Worm (Caenorhabditis elegans): ENCODE measurements around the gene tin-9.1.

The tin-9.1 gene

DNA sequence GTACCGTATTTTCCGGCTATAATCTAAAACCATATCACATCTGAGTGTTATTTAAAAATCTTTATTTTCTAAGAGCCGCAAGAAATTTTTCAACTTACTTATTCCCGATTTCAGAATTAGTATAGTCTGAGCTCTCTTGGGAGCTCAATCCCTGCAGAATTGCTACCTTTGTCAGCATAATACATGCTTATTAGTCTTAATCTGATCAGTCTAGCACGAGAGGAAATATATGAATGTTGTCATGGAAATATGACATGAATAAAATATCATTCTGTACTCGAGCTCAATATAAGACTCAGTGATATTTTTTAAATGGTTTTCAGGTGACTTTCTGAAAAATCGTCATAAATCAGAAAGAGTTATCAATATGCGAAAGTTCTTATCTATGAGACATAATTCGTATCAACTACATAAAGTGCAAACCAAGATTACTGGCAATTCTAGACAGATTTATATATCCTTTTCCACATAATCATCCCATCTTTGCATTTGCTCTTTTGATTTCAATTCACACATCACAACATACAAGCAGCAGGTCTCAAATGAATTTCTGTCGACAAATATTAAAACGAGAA lies 1.0 kb upstream of the tin-9.1 start:
- TF ChIP-seq zip-4 (GFP tag; optimal IDR thresholded peaks at IDR 0.05) (no peak), ceh-88 (GFP tag; IDR thresholded peaks at IDR 0.05) (no peak), nhr-47 (tag; optimal IDR thresholded peaks at IDR 0.05) (peak; percentile 24), dsc-1 (tag; optimal IDR thresholded peaks at IDR 0.05) (peak; percentile 83), ceh-8 (GFP tag; optimal IDR thresholded peaks at IDR 0.05) (peak; percentile 51), fkh-8 (tag; optimal IDR thresholded peaks at IDR 0.05) (peak; percentile 73), unc-98 (GFP tag; IDR thresholded peaks at IDR 0.05) (no peak), nhr-71 (tag; optimal IDR thresholded peaks at IDR 0.05) (peak; percentile 9)

DNA sequence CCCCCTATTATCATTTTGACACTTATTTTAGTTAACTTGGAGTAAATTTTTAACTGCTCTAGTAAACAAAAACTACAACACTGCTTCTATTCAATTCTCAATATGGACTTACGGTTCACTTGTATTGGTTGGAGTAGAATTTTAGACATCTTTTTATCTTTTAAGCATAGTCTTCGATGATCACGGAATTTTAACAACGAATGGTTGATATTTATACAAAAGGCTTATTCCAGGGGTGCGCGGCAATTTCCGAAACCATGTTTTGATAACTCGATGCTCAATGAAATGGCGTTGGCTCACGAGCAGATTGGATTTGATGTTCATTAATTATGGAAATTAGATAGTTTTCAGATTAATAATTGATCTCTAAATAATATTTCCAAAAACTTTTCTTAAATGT lies 972 bp downstream of the tin-9.1 start:
- TF ChIP-seq C34B4.2 (tag; optimal IDR thresholded peaks at IDR 0.05): no peak
- no peak for TF ChIP-seq unc-30 (tag; optimal IDR thresholded peaks at IDR 0.05)
- no peak for TF ChIP-seq vab-15 (tag; optimal IDR thresholded peaks at IDR 0.05)
- no peak for TF ChIP-seq mef-2 (tag; optimal IDR thresholded peaks at IDR 0.05)
- no peak for TF ChIP-seq lin-39 (tag; optimal IDR thresholded peaks at IDR 0.05)
- TF ChIP-seq snpc-4 (tag; optimal IDR thresholded peaks at IDR 0.05): no peak
- TF ChIP-seq sup-37 (GFP tag; optimal IDR thresholded peaks at IDR 0.05): no peak
- no peak for TF ChIP-seq C04F5.9 (tag; optimal IDR thresholded peaks at IDR 0.05)
- no peak for TF ChIP-seq elt-2 (tag; optimal IDR thresholded peaks at IDR 0.05)
- TF ChIP-seq ceh-90 (tag; optimal IDR thresholded peaks at IDR 0.05): no peak
- no peak for TF ChIP-seq irx-1 (tag; optimal IDR thresholded peaks at IDR 0.05)
- TF ChIP-seq unc-86 (tag; optimal IDR thresholded peaks at IDR 0.05): no peak
- no peak for TF ChIP-seq ces-1 (GFP tag; optimal IDR thresholded peaks at IDR 0.05)
- no peak for TF ChIP-seq fkh-4 (tag; optimal IDR thresholded peaks at IDR 0.05; ENCODE audit: borderline replicate concordance)
- TF ChIP-seq tlp-1 (tag; optimal IDR thresholded peaks at IDR 0.05): no peak

DNA sequence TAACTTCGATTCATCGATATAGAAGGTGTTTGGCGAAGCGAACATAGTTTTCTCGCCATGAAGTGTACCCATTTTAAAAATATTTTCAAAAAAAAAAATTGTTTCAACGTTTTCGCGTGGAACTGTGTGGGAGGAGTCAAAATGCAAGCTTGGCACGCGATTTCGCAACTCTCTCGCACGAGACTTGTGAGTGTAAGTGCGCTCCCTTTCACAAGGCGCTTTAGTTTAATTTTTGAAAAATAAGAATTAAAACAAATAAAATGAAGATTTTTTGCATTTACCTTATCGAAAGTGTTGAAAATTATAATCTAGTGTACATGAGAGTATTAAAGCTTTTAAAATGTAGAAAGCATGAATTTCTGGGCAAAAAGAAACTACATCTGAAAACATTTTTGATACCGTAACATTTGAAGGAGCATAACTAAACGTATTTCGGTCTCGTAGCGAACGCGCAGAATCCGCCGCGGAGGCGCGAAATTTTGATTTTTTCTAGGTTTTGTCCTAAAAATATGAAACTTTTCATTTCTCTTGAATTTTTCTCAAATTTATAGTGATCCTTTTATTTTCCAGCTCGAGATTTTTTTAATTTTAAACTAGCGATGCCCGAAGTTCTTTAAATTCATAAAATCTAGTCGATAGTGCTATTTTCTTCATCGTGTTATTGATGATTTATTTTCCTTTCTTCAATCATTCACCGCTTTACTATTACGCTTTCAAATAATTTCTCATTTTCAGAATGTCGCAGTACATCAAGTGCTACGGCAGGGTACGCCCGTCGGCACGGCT lies 4.7 kb downstream of the tin-9.1 start, which contains the start of the genes cogc-2 and klp-18:
Gene cogc-2 (minus strand): TSS at position 105 of the 786 bp plus-strand sequence.
Gene klp-18 (plus strand): TSS at position 736 of the 786 bp plus-strand sequence.
- TF ChIP-seq tlp-1 (tag; optimal IDR thresholded peaks at IDR 0.05): no peak
- TF ChIP-seq nhr-12 (tag; optimal IDR thresholded peaks at IDR 0.05): no peak
- TF ChIP-seq elt-2 (tag; optimal IDR thresholded peaks at IDR 0.05): peak; percentile 50
- TF ChIP-seq pqm-1 (tag; optimal IDR thresholded peaks at IDR 0.05): no peak
- peak; percentile 87 to 91 for TF ChIP-seq lsy-2 (tag; optimal IDR thresholded peaks at IDR 0.05)
- no peak for TF ChIP-seq ets-5 (GFP tag; IDR thresholded peaks at IDR 0.05)
- peak; percentile 91 to 96 (median 95) for TF ChIP-seq dpl-1 (GFP tag; optimal IDR thresholded peaks at IDR 0.05)
- peak; percentile 85 for TF ChIP-seq nhr-90 (tag; optimal IDR thresholded peaks at IDR 0.05; ENCODE audit: poor library complexity)
- peak; percentile 45 for TF ChIP-seq ceh-8 (GFP tag; optimal IDR thresholded peaks at IDR 0.05)
- TF ChIP-seq isw-1 (GFP tag; IDR thresholded peaks at IDR 0.05): peak; percentile 73
- peak; percentile 60; the same call in 1 of the 2 replicates for TF ChIP-seq ceh-88 (GFP tag; IDR thresholded peaks at IDR 0.05)
- peak; percentile 63 for TF ChIP-seq hpl-2 (GFP tag; optimal IDR thresholded peaks at IDR 0.05)
- TF ChIP-seq nhr-84 (tag; optimal IDR thresholded peaks at IDR 0.05): no peak
- TF ChIP-seq F16B12.6 (tag; optimal IDR thresholded peaks at IDR 0.05): peak; percentile 50
- TF ChIP-seq lin-35 (GFP tag; optimal IDR thresholded peaks at IDR 0.05): peak; percentile 95 to 99
- TF ChIP-seq swsn-7 (tag; optimal IDR thresholded peaks at IDR 0.05): peak; percentile 83
- TF ChIP-seq pax-3 (tag; optimal IDR thresholded peaks at IDR 0.05): peak; percentile 32
- peak; percentile 75 for TF ChIP-seq lin-15B (tag; optimal IDR thresholded peaks at IDR 0.05)
- no peak for TF ChIP-seq unc-30 (tag; optimal IDR thresholded peaks at IDR 0.05)
- peak; percentile 83 for TF ChIP-seq lin-14 (GFP tag; optimal IDR thresholded peaks at IDR 0.05)
- TF ChIP-seq irx-1 (tag; optimal IDR thresholded peaks at IDR 0.05): peak; percentile 71
- peak; percentile 94 for TF ChIP-seq C16A3.4 (tag; optimal IDR thresholded peaks at IDR 0.05)
- peak; percentile 93 for TF ChIP-seq rnt-1 (tag; optimal IDR thresholded peaks at IDR 0.05)
- TF ChIP-seq lin-13 (GFP tag; optimal IDR thresholded peaks at IDR 0.05): peak; percentile 70
- peak; percentile 63 to 86 (median 75) for TF ChIP-seq ceh-82 (tag; optimal IDR thresholded peaks at IDR 0.05)
- TF ChIP-seq alr-1 (tag; optimal IDR thresholded peaks at IDR 0.05; ENCODE audit: borderline replicate concordance): no peak
- peak; percentile 74 for TF ChIP-seq lir-3 (tag; optimal IDR thresholded peaks at IDR 0.05; ENCODE audit: poor library complexity)
- no peak for TF ChIP-seq vab-15 (tag; optimal IDR thresholded peaks at IDR 0.05)
- no peak for TF ChIP-seq Y116A8C.19 (tag; optimal IDR thresholded peaks at IDR 0.05; ENCODE audit: borderline replicate concordance)
- TF ChIP-seq xbp-1 (tag; optimal IDR thresholded peaks at IDR 0.05): peak; percentile 83
- no peak for TF ChIP-seq mef-2 (tag; optimal IDR thresholded peaks at IDR 0.05)
